Worm (Caenorhabditis elegans): ENCODE measurements around the gene sre-8.

DNA sequence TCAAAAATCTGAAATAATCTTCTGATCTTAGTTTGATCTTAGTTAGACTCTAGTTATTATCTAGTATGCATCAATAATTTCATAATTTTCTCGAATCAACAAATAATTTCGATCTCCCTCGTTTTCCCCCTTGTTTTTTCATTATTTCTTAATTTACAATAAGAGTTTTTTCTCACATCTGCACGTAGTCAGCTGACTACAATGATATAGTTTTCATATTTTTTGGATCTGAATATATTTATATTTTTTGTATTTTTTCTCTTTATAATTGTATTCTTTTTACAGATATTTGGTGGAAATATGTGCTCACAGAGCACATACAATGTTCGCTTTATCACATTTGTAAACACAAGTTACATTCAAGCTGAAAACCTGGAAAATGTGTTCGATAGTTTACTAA lies 13.0 kb upstream of the sre-8 start, which contains the start of gene sre-7:
- TF ChIP-seq dao-5 (tag; optimal IDR thresholded peaks at IDR 0.05) (no peak), W03F9.2 (tag; optimal IDR thresholded peaks at IDR 0.05) (no peak), him-1 (tag; optimal IDR thresholded peaks at IDR 0.05) (no peak)

Data from whole organism, L4/young adult.